Worm (Caenorhabditis elegans): ENCODE results near the gene cpt-6.

cpt-6 gene

ce11 chrV:6517305-6518224 lies 23.8 kb upstream of the cpt-6 start (continued):
- TF ChIP-seq fos-1 (tag; optimal IDR thresholded peaks at IDR 0.05) (no peak), hpl-2 (GFP tag; optimal IDR thresholded peaks at IDR 0.05) (no peak), fkh-4 (tag; optimal IDR thresholded peaks at IDR 0.05; ENCODE audit: borderline replicate concordance) (no peak), efl-1 (optimal IDR thresholded peaks at IDR 0.05) (no peak), efl-1 (GFP tag; optimal IDR thresholded peaks at IDR 0.05 in 1 of 2) (peak in 1 of 2 experiments; percentile 86), fkh-10 (GFP tag; optimal IDR thresholded peaks at IDR 0.05) (no peak), lin-39 (tag; optimal IDR thresholded peaks at IDR 0.05) (no peak), sox-4 (tag; optimal IDR thresholded peaks at IDR 0.05) (no peak), blmp-1 (tag; optimal IDR thresholded peaks at IDR 0.05) (peak; percentile 82), nhr-47 (tag; optimal IDR thresholded peaks at IDR 0.05) (no peak), lin-15B (tag; optimal IDR thresholded peaks at IDR 0.05) (no peak), sup-37 (GFP tag; optimal IDR thresholded peaks at IDR 0.05) (no peak), ztf-4 (tag; optimal IDR thresholded peaks at IDR 0.05) (peak; percentile 51), pax-3 (tag; optimal IDR thresholded peaks at IDR 0.05) (no peak), lsy-2 (tag; optimal IDR thresholded peaks at IDR 0.05) (peak; percentile 8 to 33), unc-86 (tag; optimal IDR thresholded peaks at IDR 0.05) (no peak), C16A3.4 (tag; optimal IDR thresholded peaks at IDR 0.05) (peak; percentile 26), F16B12.6 (tag; optimal IDR thresholded peaks at IDR 0.05) (no peak), unc-130 (tag; optimal IDR thresholded peaks at IDR 0.05) (peak; percentile 8), mef-2 (tag; optimal IDR thresholded peaks at IDR 0.05) (no peak), tbx-2 (tag; optimal IDR thresholded peaks at IDR 0.05) (peak; percentile 27), elt-3 (tag; optimal IDR thresholded peaks at IDR 0.05) (peak in 2 of 6 experiments; percentile 55 to 72), nhr-77 (tag; optimal IDR thresholded peaks at IDR 0.05) (no peak), nhr-90 (tag; optimal IDR thresholded peaks at IDR 0.05; ENCODE audit: poor library complexity) (peak; percentile 40), dsc-1 (tag; optimal IDR thresholded peaks at IDR 0.05) (no peak), nhr-71 (tag; optimal IDR thresholded peaks at IDR 0.05) (peak; percentile 73), zag-1 (tag; optimal IDR thresholded peaks at IDR 0.05) (no peak), hlh-17 (GFP tag; optimal IDR thresholded peaks at IDR 0.05; ENCODE audit: borderline replicate concordance) (no peak), nhr-237 (tag; optimal IDR thresholded peaks at IDR 0.05) (no peak), hlh-4 (tag; optimal IDR thresholded peaks at IDR 0.05) (no peak), isw-1 (GFP tag; IDR thresholded peaks at IDR 0.05) (no peak), grh-1 (GFP tag; IDR thresholded peaks at IDR 0.05) (no peak), rnt-1 (tag; optimal IDR thresholded peaks at IDR 0.05) (peak; percentile 52), C34B4.2 (tag; optimal IDR thresholded peaks at IDR 0.05) (no peak), mdl-1 (tag; optimal IDR thresholded peaks at IDR 0.05) (peak in 1 of 2 experiments; percentile 80), ceh-82 (tag; optimal IDR thresholded peaks at IDR 0.05) (no peak), nhr-20 (tag; optimal IDR thresholded peaks at IDR 0.05) (peak; percentile 55), swsn-7 (tag; optimal IDR thresholded peaks at IDR 0.05) (peak; percentile 27), ceh-63 (GFP tag; optimal IDR thresholded peaks at IDR 0.05) (no peak), zip-4 (GFP tag; optimal IDR thresholded peaks at IDR 0.05) (no peak), nhr-76 (tag; optimal IDR thresholded peaks at IDR 0.05) (no peak), pag-3 (tag; optimal IDR thresholded peaks at IDR 0.05; ENCODE audit: borderline replicate concordance, insufficient read depth) (peak; percentile 77), C04F5.9 (tag; optimal IDR thresholded peaks at IDR 0.05) (no peak), nhr-11 (tag; optimal IDR thresholded peaks at IDR 0.05) (no peak), snpc-4 (tag; optimal IDR thresholded peaks at IDR 0.05) (no peak), Y116A8C.19 (tag; optimal IDR thresholded peaks at IDR 0.05; ENCODE audit: borderline replicate concordance) (no peak), ceh-8 (GFP tag; optimal IDR thresholded peaks at IDR 0.05) (no peak), lin-35 (GFP tag; optimal IDR thresholded peaks at IDR 0.05) (peak; percentile 22 to 29), ztf-11 (tag; optimal IDR thresholded peaks at IDR 0.05) (no peak)

Measured in whole organism, L1 larva.